Fruit fly (Drosophila melanogaster) whole organism, embryonic: ENCODE data around the gene CG43407.

ENCODE experiments used
- Atf-2 ChIP-seq: fragments of 200-800 bp; sonication (Bioruptor generic); optimal IDR thresholded peaks from 2 replicates; lab custom pipeline; 2016; ENCODE audit warnings: missing biosample characterization, missing genetic modification characterization
- B-H2 ChIP-seq: fragments of 200-800 bp; sonication (Bioruptor generic); optimal IDR thresholded peaks from 2 replicates; lab custom pipeline; 2018; ENCODE audit warnings: missing biosample characterization, mild to moderate bottlenecking, missing genetic modification characterization
- Blimp-1 ChIP-seq: fragments of 200-800 bp; sonication (Bioruptor generic); optimal IDR thresholded peaks from 3 replicates; lab custom pipeline; 2018; ENCODE audit warnings: missing biosample characterization, missing genetic modification characterization, mild to moderate bottlenecking, moderate library complexity, missing genetic modification reagents
- BtbVII ChIP-seq: fragments of 200-800 bp; sonication (Bioruptor generic); optimal IDR thresholded peaks from 3 replicates; lab custom pipeline; 2017; ENCODE audit warnings: missing biosample characterization, mild to moderate bottlenecking, missing genetic modification characterization
- CG11247 ChIP-seq: fragments of 200-800 bp; sonication (Bioruptor generic); IDR thresholded peaks from 2 replicates; pipeline ENCODE4 v1.3.6; 2022; ENCODE audit warnings: missing biosample characterization, missing genetic modification characterization
- CG11456 ChIP-seq: fragments of 200-800 bp; sonication (Bioruptor generic); IDR thresholded peaks from 3 replicates; pipeline ENCODE4 v1.3.6; 2022; ENCODE audit warnings: missing biosample characterization, missing genetic modification characterization
- CG12071 ChIP-seq: fragments of 200-800 bp; sonication (Bioruptor generic); optimal IDR thresholded peaks from 3 replicates; lab custom pipeline; 2018; ENCODE audit warnings: missing biosample characterization, mild to moderate bottlenecking, missing genetic modification characterization
- CG13287 ChIP-seq: fragments of 200-800 bp; sonication (Bioruptor generic); IDR thresholded peaks from 2 replicates; pipeline ENCODE4 v1.3.6; 2022; ENCODE audit warnings: missing biosample characterization, missing genetic modification characterization; ENCODE audit not compliant: partially characterized antibody
- CG14014 ChIP-seq: fragments of 200-800 bp; sonication (Bioruptor generic); IDR thresholded peaks from 2 replicates; pipeline ENCODE4 v1.3.6; 2022; ENCODE audit warnings: missing biosample characterization, missing genetic modification characterization
- CG15601 ChIP-seq: fragments of 200-800 bp; sonication (Bioruptor generic); optimal IDR thresholded peaks from 3 replicates; lab custom pipeline; 2019; ENCODE audit warnings: missing biosample characterization, mild to moderate bottlenecking, missing genetic modification characterization, moderate library complexity
- CG17361 ChIP-seq: fragments of 200-800 bp; sonication (Bioruptor generic); IDR thresholded peaks from 3 replicates; pipeline ENCODE4 v1.3.6; 2022; ENCODE audit warnings: missing biosample characterization, missing genetic modification characterization
- CG17912 ChIP-seq: fragments of 200-800 bp; sonication (Bioruptor generic); optimal IDR thresholded peaks from 2 replicates; lab custom pipeline; 2018; ENCODE audit warnings: missing biosample characterization, mild to moderate bottlenecking, missing genetic modification characterization
- CG34422 ChIP-seq: fragments of 200-800 bp; sonication (Bioruptor generic); IDR thresholded peaks from 3 replicates; pipeline ENCODE4 v1.3.6; 2022; ENCODE audit warnings: missing biosample characterization, missing genetic modification characterization
- CG4854 ChIP-seq: fragments of 200-800 bp; sonication (Bioruptor generic); optimal IDR thresholded peaks from 2 replicates; lab custom pipeline; 2016; ENCODE audit warnings: missing biosample characterization, missing genetic modification characterization, inconsistent platforms
- CG6254 ChIP-seq: fragments of 200-800 bp; sonication (Bioruptor generic); optimal IDR thresholded peaks from 3 replicates; lab custom pipeline; 2017; ENCODE audit warnings: mild to moderate bottlenecking, missing biosample characterization, missing genetic modification reagents, missing genetic modification characterization
- CG6654 ChIP-seq: fragments of 200-800 bp; sonication (Bioruptor generic); optimal IDR thresholded peaks from 2 replicates; lab custom pipeline; 2017; ENCODE audit warnings: missing biosample characterization, mild to moderate bottlenecking, missing genetic modification characterization
- D19A ChIP-seq: fragments of 200-800 bp; optimal IDR thresholded peaks from 3 replicates; lab custom pipeline; 2019; ENCODE audit warnings: missing biosample characterization, mild to moderate bottlenecking, missing genetic modification characterization, moderate library complexity
- HLH4C ChIP-seq: fragments of 200-800 bp; sonication (Bioruptor generic); IDR thresholded peaks from 3 replicates; pipeline ENCODE4 v1.3.6; 2022; ENCODE audit warnings: missing biosample characterization, missing genetic modification characterization; ENCODE audit not compliant: partially characterized antibody
- HLHmδ ChIP-seq: fragments of 200-800 bp; sonication (Bioruptor generic); optimal IDR thresholded peaks from 2 replicates; lab custom pipeline; 2018; ENCODE audit warnings: missing biosample characterization, mild to moderate bottlenecking, missing genetic modification characterization, moderate library complexity
- Hr3 ChIP-seq: fragments of 200-800 bp; sonication (Bioruptor generic); optimal IDR thresholded peaks from 3 replicates; lab custom pipeline; 2016; ENCODE audit warnings: missing biosample characterization, missing genetic modification characterization
- Kr ChIP-seq: fragments of 200-800 bp; sonication (Bioruptor generic); optimal IDR thresholded peaks from 2 replicates; lab custom pipeline; 2017; ENCODE audit warnings: missing biosample characterization, mild to moderate bottlenecking, missing genetic modification characterization
- NC2β ChIP-seq: fragments of 200-800 bp; sonication (Bioruptor generic); optimal IDR thresholded peaks from 2 replicates; lab custom pipeline; 2016; ENCODE audit warnings: missing biosample characterization, missing genetic modification characterization
- Oaz ChIP-seq: fragments of 200-800 bp; sonication (Bioruptor generic); IDR thresholded peaks from 2 replicates; pipeline ENCODE4 v1.3.6; 2022; ENCODE audit warnings: missing biosample characterization, missing genetic modification characterization
- Spps ChIP-seq: fragments of 200-800 bp; sonication (Bioruptor generic); optimal IDR thresholded peaks from 2 replicates; lab custom pipeline; 2018; ENCODE audit warnings: missing biosample characterization, mild to moderate bottlenecking, missing genetic modification characterization
- Ssrp ChIP-seq: fragments of 200-800 bp; sonication (Bioruptor generic); optimal IDR thresholded peaks from 2 replicates; lab custom pipeline; 2018; ENCODE audit warnings: missing biosample characterization, mild to moderate bottlenecking, missing genetic modification characterization, moderate library complexity
- Vsx1 ChIP-seq: fragments of 200-800 bp; sonication (Bioruptor generic); optimal IDR thresholded peaks from 2 replicates; lab custom pipeline; 2017; ENCODE audit warnings: missing biosample characterization, mild to moderate bottlenecking, missing genetic modification characterization, missing genetic modification reagents
- aop ChIP-seq: fragments of 200-800 bp; sonication (Bioruptor generic); IDR thresholded peaks from 2 replicates; pipeline ENCODE4 v1.3.6; 2022; ENCODE audit warnings: missing biosample characterization, missing genetic modification characterization
- ash1 ChIP-seq: fragments of 200-800 bp; sonication (Bioruptor generic); optimal IDR thresholded peaks from 2 replicates; lab custom pipeline; 2018; ENCODE audit warnings: missing biosample characterization, mild to moderate bottlenecking, missing genetic modification characterization
- chinmo ChIP-seq: fragments of 200-800 bp; sonication (Bioruptor generic); IDR thresholded peaks from 4 replicates; pipeline ENCODE4 v1.3.6; 2022; ENCODE audit warnings: missing biosample characterization, missing genetic modification characterization; ENCODE audit not compliant: partially characterized antibody
- ci ChIP-seq: fragments of 200-800 bp; sonication (Bioruptor generic); IDR thresholded peaks from 3 replicates; pipeline ENCODE4 v1.3.6; 2022; ENCODE audit warnings: missing biosample characterization, missing genetic modification characterization
- cwo ChIP-seq: fragments of 200-800 bp; sonication (Bioruptor generic); optimal IDR thresholded peaks from 3 replicates; lab custom pipeline; 2017; ENCODE audit warnings: missing biosample characterization, missing genetic modification characterization, mild to moderate bottlenecking, moderate library complexity, missing genetic modification reagents
- da ChIP-seq: fragments of 200-800 bp; sonication (Bioruptor generic); optimal IDR thresholded peaks from 2 replicates; lab custom pipeline; 2016; ENCODE audit warnings: missing biosample characterization, missing genetic modification characterization
- dati ChIP-seq: fragments of 200-800 bp; sonication (Bioruptor generic); IDR thresholded peaks from 2 replicates; pipeline ENCODE4 v1.3.6; 2022; ENCODE audit warnings: missing biosample characterization, missing genetic modification characterization
- fu2 ChIP-seq: fragments of 200-800 bp; sonication (Bioruptor generic); optimal IDR thresholded peaks from 2 replicates; lab custom pipeline; 2016; ENCODE audit warnings: missing biosample characterization, missing genetic modification characterization
- grau ChIP-seq: fragments of 200-800 bp; optimal IDR thresholded peaks from 3 replicates; lab custom pipeline; 2019; ENCODE audit warnings: missing biosample characterization, mild to moderate bottlenecking, missing genetic modification characterization, moderate library complexity
- grn ChIP-seq: fragments of 200-800 bp; sonication (Bioruptor generic); optimal IDR thresholded peaks from 3 replicates; lab custom pipeline; 2017; ENCODE audit warnings: missing biosample characterization, missing genetic modification characterization
- gro ChIP-seq: fragments of 200-800 bp; sonication (Bioruptor generic); optimal IDR thresholded peaks from 2 replicates; lab custom pipeline; 2016; ENCODE audit warnings: missing biosample characterization, missing genetic modification characterization
- gsb-n ChIP-seq: fragments of 200-800 bp; sonication (Bioruptor generic); optimal IDR thresholded peaks from 3 replicates; lab custom pipeline; 2018; ENCODE audit warnings: missing biosample characterization, mild to moderate bottlenecking, missing genetic modification characterization
- kay ChIP-seq: fragments of 200-800 bp; sonication (Bioruptor generic); optimal IDR thresholded peaks from 2 replicates; lab custom pipeline; 2016; ENCODE audit warnings: missing biosample characterization, missing genetic modification characterization
- maf-S ChIP-seq: fragments of 200-800 bp; sonication (Bioruptor generic); optimal IDR thresholded peaks from 2 replicates; lab custom pipeline; 2016; ENCODE audit warnings: missing biosample characterization, missing genetic modification characterization
- odd ChIP-seq: fragments of 200-800 bp; sonication (Bioruptor generic); optimal IDR thresholded peaks from 2 replicates; lab custom pipeline; 2017; ENCODE audit warnings: missing biosample characterization, mild to moderate bottlenecking, missing genetic modification characterization
- pnt ChIP-seq: fragments of 200-800 bp; sonication (Bioruptor generic); optimal IDR thresholded peaks from 3 replicates; lab custom pipeline; 2016; ENCODE audit warnings: missing biosample characterization, missing genetic modification characterization
- pzg ChIP-seq: fragments of 200-800 bp; sonication (Bioruptor generic); optimal IDR thresholded peaks from 3 replicates; lab custom pipeline; 2018; ENCODE audit warnings: missing biosample characterization, mild to moderate bottlenecking, missing genetic modification characterization, moderate library complexity
- row ChIP-seq: fragments of 200-800 bp; sonication (Bioruptor generic); IDR thresholded peaks from 3 replicates; pipeline ENCODE4 v1.3.6; 2022; ENCODE audit warnings: missing biosample characterization, missing genetic modification characterization
- sc ChIP-seq, 3 experiments: fragments of >200 bp in 2 of 3; fragments of 200-800 bp in 1 of 3; sonication (Bioruptor generic) in 1 of 3; optimal IDR thresholded peaks; 2 replicates in 2 of 3; 3 replicates in 1 of 3; lab custom pipeline; 2017; ENCODE audit warnings: mild to moderate bottlenecking in 1 of 3, missing biosample characterization in 1 of 3, missing genetic modification characterization in 1 of 3, missing genetic modification reagents in 1 of 3
- sim ChIP-seq: fragments of 200-800 bp; sonication (Bioruptor generic); IDR thresholded peaks from 2 replicates; pipeline ENCODE4 v1.3.6; 2022; ENCODE audit warnings: missing biosample characterization, missing genetic modification characterization
- sisA ChIP-seq: fragments of 200-800 bp; sonication (Bioruptor generic); IDR thresholded peaks from 2 replicates; pipeline ENCODE4 v1.3.6; 2022; ENCODE audit warnings: missing biosample characterization, missing genetic modification characterization
- tna ChIP-seq: fragments of 200-800 bp; sonication (Bioruptor generic); IDR thresholded peaks from 2 replicates; pipeline ENCODE4 v1.3.6; 2022; ENCODE audit warnings: missing biosample characterization, missing genetic modification characterization; ENCODE audit not compliant: partially characterized antibody
- zen2 ChIP-seq: fragments of 200-800 bp; sonication (Bioruptor generic); IDR thresholded peaks from 3 replicates; pipeline ENCODE4 v1.3.6; 2022; ENCODE audit warnings: missing biosample characterization, missing genetic modification characterization; ENCODE audit not compliant: partially characterized antibody

CG43407 gene

dm6 chr3L:19016133-19016804 is 36.9 kb downstream of the CG43407 start (continued):
- no peak for TF ChIP-seq Hr3
- peak; percentile 47; the same call in 2 of the 3 replicates for TF ChIP-seq CG17361 (GFP tag; lab: Robert Waterston, UW)
- TF ChIP-seq Vsx1 (GFP tag; lab: Kevin White, UChicago) = no peak
- TF ChIP-seq CG11456 = no peak
- peak; percentile 75; the same call in 2 of the 4 replicates for TF ChIP-seq chinmo (GFP tag; lab: Robert Waterston, UW)
- TF ChIP-seq fu2 (GFP tag; lab: Kevin White, UChicago) = no peak
- peak; percentile 73 for TF ChIP-seq row
- no peak for TF ChIP-seq CG34422
- TF ChIP-seq CG6254 (GFP tag; lab: Kevin White, UChicago) = no peak
- TF ChIP-seq aop (GFP tag; lab: Robert Waterston, UW) = no peak
- TF ChIP-seq zen2 (GFP tag; lab: Robert Waterston, UW) = no peak
- no peak for TF ChIP-seq HLHmδ (GFP tag; lab: Kevin White, UChicago)
- no peak for TF ChIP-seq tna
- 0 out of 3 replicates have a peak, but pooled peaks have one; percentile 18 for TF ChIP-seq ci (GFP tag; lab: Robert Waterston, UW)
- no peak for TF ChIP-seq pnt (GFP tag; lab: Kevin White, UChicago)
- no peak for TF ChIP-seq ash1 (GFP tag; lab: Kevin White, UChicago)
- no peak for TF ChIP-seq odd (GFP tag; lab: Kevin White, UChicago)
- no peak for TF ChIP-seq kay
- no peak for TF ChIP-seq CG6654 (GFP tag; lab: Kevin White, UChicago)
- peak; percentile 88 for TF ChIP-seq D19A
- peak; percentile 1 for TF ChIP-seq Blimp-1 (GFP tag; lab: Kevin White, UChicago)
- no peak for TF ChIP-seq da (GFP tag; lab: Kevin White, UChicago)
- no peak for TF ChIP-seq B-H2 (GFP tag; lab: Kevin White, UChicago)
- TF ChIP-seq gro = no peak
- no peak for TF ChIP-seq Oaz (GFP tag; lab: Robert Waterston, UW)
- no peak for TF ChIP-seq Atf-2 (GFP tag; lab: Kevin White, UChicago)
- TF ChIP-seq sc (optimal IDR thresholded peaks at IDR 0.05; lab: Kevin White, UChicago) = no peak
- no peak for TF ChIP-seq sc (GFP tag; optimal IDR thresholded peaks at IDR 0.05; lab: Kevin White, UChicago)
- TF ChIP-seq Kr (GFP tag; lab: Kevin White, UChicago) = no peak
- peak; percentile 11 for TF ChIP-seq Ssrp
- TF ChIP-seq CG17912 (GFP tag; lab: Kevin White, UChicago) = no peak
- TF ChIP-seq NC2β (GFP tag; lab: Kevin White, UChicago) = no peak
- TF ChIP-seq cwo (GFP tag; lab: Kevin White, UChicago) = no peak
- TF ChIP-seq CG13287 (GFP tag; lab: Robert Waterston, UW) = no peak
- TF ChIP-seq dati (GFP tag; lab: Robert Waterston, UW) = no peak
- peak; percentile 26 for TF ChIP-seq gsb-n (tag; lab: Kevin White, UChicago)
- TF ChIP-seq sisA (GFP tag; lab: Robert Waterston, UW) = no peak
- TF ChIP-seq CG15601 = no peak
- TF ChIP-seq HLH4C (GFP tag; lab: Robert Waterston, UW) = no peak
- TF ChIP-seq pzg = no peak
- no peak for TF ChIP-seq Spps (tag; lab: Kevin White, UChicago)
- TF ChIP-seq CG11247 = no peak
- TF ChIP-seq BtbVII (GFP tag; lab: Kevin White, UChicago) = peak; percentile 35
- no peak for TF ChIP-seq grn (GFP tag; lab: Kevin White, UChicago)
- TF ChIP-seq maf-S (GFP tag; lab: Kevin White, UChicago) = no peak
- no peak for TF ChIP-seq CG14014 (GFP tag; lab: Robert Waterston, UW)
- TF ChIP-seq sim (GFP tag; lab: Robert Waterston, UW) = no peak
- TF ChIP-seq grau (tag; lab: Kevin White, UChicago) = peak; percentile 61
- no peak for TF ChIP-seq CG4854
- no peak for TF ChIP-seq CG12071
